Fruit fly (Drosophila melanogaster) Kc167 (cell line): Measurements from ENCODE around the gene CG32086.

Experiments used
- Myc ChIP-seq: fragments of >200 bp; optimal IDR thresholded peaks from 2 replicates; lab custom pipeline; 2017; ENCODE audit warnings: missing external identifiers
- h ChIP-seq: fragments of >200 bp; optimal IDR thresholded peaks from 3 replicates; lab custom pipeline; 2018; ENCODE audit warnings: missing external identifiers
- insv ChIP-seq: fragments of >200 bp; optimal IDR thresholded peaks from 3 replicates; lab custom pipeline; 2018; ENCODE audit warnings: missing external identifiers
- psq ChIP-seq: fragments of >200 bp; optimal IDR thresholded peaks from 2 replicates; lab custom pipeline; 2017; ENCODE audit warnings: missing external identifiers
- ttk ChIP-seq: sonication (Bioruptor generic); optimal IDR thresholded peaks from 2 replicates; lab custom pipeline; 2017; ENCODE audit warnings: missing external identifiers

DNA sequence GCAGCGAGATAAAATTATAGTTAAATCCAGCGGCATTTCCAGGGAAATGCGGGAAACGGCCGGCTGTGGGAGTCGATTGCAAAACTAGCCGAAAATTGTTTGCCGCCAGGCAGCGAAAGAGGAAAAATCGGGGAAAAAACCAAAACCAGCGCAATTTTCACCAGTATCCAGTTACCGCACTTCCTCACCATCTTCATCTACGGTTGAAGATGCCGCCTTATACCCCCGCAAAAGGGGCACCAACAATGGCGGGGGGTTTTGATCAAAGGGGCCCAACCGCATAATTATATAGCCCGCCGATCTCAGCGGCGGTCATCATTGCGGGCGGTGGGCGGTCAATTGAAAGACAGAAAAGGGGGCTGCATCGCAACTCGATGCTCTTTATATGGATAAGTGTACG lies 35.9 kb downstream of the CG32086 start:
- TF ChIP-seq psq (lab: Kevin White, UChicago) (no peak), ttk (no peak), h (no peak), insv (lab: Kevin White, UChicago) (no peak), Myc (lab: Kevin White, UChicago) (no peak)
